Fruit fly (Drosophila melanogaster) whole organism, larva: ENCODE measurements around the gene Mccc1.

Experiments used
- noc ChIP-seq: fragments of 200-800 bp; sonication (Bioruptor generic); optimal IDR thresholded peaks from 3 replicates; lab custom pipeline; 2019; ENCODE audit warnings: missing biosample characterization, mild to moderate bottlenecking, missing genetic modification characterization, moderate library complexity

Gene Mccc1

dm6 chr3R:31793664-31794417 lies at the start of gene Mccc1, which contains the start of gene Acf:
Mccc1 (minus strand) TSS chr3R:31793907.
Acf (plus strand) TSS chr3R:31793981.
- no peak for TF ChIP-seq noc (tag; lab: Kevin White, UChicago)

dm6 chr3R:31826422-31826821 lies 32.7 kb upstream of the Mccc1 start:
- TF ChIP-seq noc (tag; lab: Kevin White, UChicago), result no peak

- no peak for TF ChIP-seq noc (tag; lab: Kevin White, UChicago)
These were observed 31.9 kb upstream of the Mccc1 start for dm6 chr3R:31825571-31826068.

- no peak for TF ChIP-seq noc (tag; lab: Kevin White, UChicago)
These were observed 30.5 kb upstream of the Mccc1 start for dm6 chr3R:31824200-31824599.

dm6 chr3R:31822462-31822861 lies 28.8 kb upstream of the Mccc1 start:
- no peak for TF ChIP-seq noc (tag; lab: Kevin White, UChicago)

dm6 chr3R:31812976-31813298 lies 19.2 kb upstream of the Mccc1 start:
- no peak for TF ChIP-seq noc (tag; lab: Kevin White, UChicago)

- no peak for TF ChIP-seq noc (tag; lab: Kevin White, UChicago)
These were observed 18.6 kb upstream of the Mccc1 start, which contains the start of the genes FeCH and RhoGAP100F for dm6 chr3R:31812117-31812975. FeCH (minus strand) TSS chr3R:31812296. RhoGAP100F (plus strand) TSS chr3R:31812609.

- TF ChIP-seq noc (tag; lab: Kevin White, UChicago), result no peak
These were observed 16.4 kb upstream of the Mccc1 start, which contains the start of gene Rift for dm6 chr3R:31810073-31810530. Rift (minus strand) TSS chr3R:31810186.

- no peak for TF ChIP-seq noc (tag; lab: Kevin White, UChicago)
These were observed 15.9 kb upstream of the Mccc1 start for dm6 chr3R:31809622-31810021.

dm6 chr3R:31808571-31808970 lies 14.9 kb upstream of the Mccc1 start:
- no peak for TF ChIP-seq noc (tag; lab: Kevin White, UChicago)

- no peak for TF ChIP-seq noc (tag; lab: Kevin White, UChicago)
These were observed 11.6 kb upstream of the Mccc1 start, which contains the start of the genes CG42233 and CG1971 for dm6 chr3R:31805228-31805738. CG42233 (minus strand) TSS chr3R:31805278. CG1971 (plus strand) TSS chr3R:31805468.

- no peak for TF ChIP-seq noc (tag; lab: Kevin White, UChicago)
These were observed 7.0 kb upstream of the Mccc1 start, which contains the start of gene Ir100a for dm6 chr3R:31800663-31801062. Ir100a (plus strand) TSS chr3R:31800963.

dm6 chr3R:31794457-31794856 lies 750 bp upstream of the Mccc1 start:
- no peak for TF ChIP-seq noc (tag; lab: Kevin White, UChicago)

- TF ChIP-seq noc (tag; lab: Kevin White, UChicago), result no peak
These were observed 16.1 kb downstream of the Mccc1 start for dm6 chr3R:31777482-31778165.
